Fruit fly (Drosophila melanogaster) whole organism, wandering third instar larva: ENCODE results near the gene CG13053.

Experiments
- Abd-B ChIP-seq: fragments of >200 bp; optimal IDR thresholded peaks from 2 replicates; lab custom pipeline; 2017; ENCODE audit warnings: missing biosample characterization, missing genetic modification characterization
- CrebA ChIP-seq: fragments of 200-800 bp; sonication (Bioruptor generic); optimal IDR thresholded peaks from 2 replicates; lab custom pipeline; 2016; ENCODE audit warnings: missing biosample characterization, mild to moderate bottlenecking, missing genetic modification characterization, borderline replicate concordance
- Dfd ChIP-seq: fragments of >200 bp; optimal IDR thresholded peaks from 2 replicates; lab custom pipeline; 2017; ENCODE audit warnings: missing biosample characterization, missing genetic modification characterization
- Dif ChIP-seq: fragments of 200-275, 200-300 bp; sonication (Bioruptor generic); optimal IDR thresholded peaks from 2 replicates; lab custom pipeline; 2018; ENCODE audit warnings: missing biosample characterization, missing genetic modification characterization; ENCODE audit not compliant: partially characterized antibody
- HLH106 ChIP-seq: fragments of 200-800 bp; optimal IDR thresholded peaks from 3 replicates; lab custom pipeline; 2019; ENCODE audit warnings: missing biosample characterization, mild to moderate bottlenecking, missing genetic modification characterization, moderate library complexity
- Hnf4 ChIP-seq: fragments of 200-800 bp; sonication (Bioruptor generic); optimal IDR thresholded peaks from 2 replicates; lab custom pipeline; 2016; ENCODE audit warnings: missing biosample characterization, mild to moderate bottlenecking, missing genetic modification characterization
- Hr78 ChIP-seq: fragments of >200 bp; optimal IDR thresholded peaks from 2 replicates; lab custom pipeline; 2017; ENCODE audit warnings: missing biosample characterization, missing genetic modification characterization
- Hr83 ChIP-seq: fragments of 200-300 bp; sonication (Bioruptor generic); optimal IDR thresholded peaks from 2 replicates; lab custom pipeline; 2016; ENCODE audit warnings: missing biosample characterization, mild to moderate bottlenecking, missing genetic modification characterization, moderate library complexity; ENCODE audit not compliant: poor library complexity, severe bottlenecking
- Jra ChIP-seq: sonication (Bioruptor generic); optimal IDR thresholded peaks from 2 replicates; lab custom pipeline; 2016; ENCODE audit warnings: missing biosample characterization, missing genetic modification characterization
- Myc ChIP-seq: fragments of >200 bp; optimal IDR thresholded peaks from 2 replicates; lab custom pipeline; 2017
- OdsH ChIP-seq: fragments of 200-800 bp; sonication (Bioruptor generic); optimal IDR thresholded peaks from 2 replicates; lab custom pipeline; 2016; ENCODE audit warnings: missing biosample characterization, mild to moderate bottlenecking, missing genetic modification characterization
- Rel ChIP-seq, 2 experiments: fragments of 200-800 bp; sonication (Bioruptor generic) in 1 of 2; optimal IDR thresholded peaks; 2 replicates in 1 of 2; 3 replicates in 1 of 2; lab custom pipeline; 2016 to 2019; ENCODE audit warnings: mild to moderate bottlenecking in 2 of 2, missing biosample characterization in 2 of 2, missing genetic modification characterization in 2 of 2, moderate library complexity in 1 of 2
- Sp1 ChIP-seq: fragments of 200-800 bp; sonication (Bioruptor generic); optimal IDR thresholded peaks from 3 replicates; lab custom pipeline; 2019; ENCODE audit warnings: missing biosample characterization, mild to moderate bottlenecking, missing genetic modification characterization, moderate library complexity
- Vsx2 ChIP-seq: fragments of 200-300, 225-300 bp; sonication (Bioruptor generic); optimal IDR thresholded peaks from 2 replicates; lab custom pipeline; 2018; ENCODE audit warnings: missing biosample characterization, missing genetic modification characterization; ENCODE audit not compliant: partially characterized antibody
- br ChIP-seq: fragments of 200-800 bp; sonication (Bioruptor generic); optimal IDR thresholded peaks from 2 replicates; lab custom pipeline; 2016; ENCODE audit warnings: missing biosample characterization, missing genetic modification characterization
- dl ChIP-seq, 2 experiments: fragments of 175-275, 200-275 bp in 1 of 2; fragments of 200-275 bp in 1 of 2; sonication (Bioruptor generic); optimal IDR thresholded peaks; lab custom pipeline; 2018; ENCODE audit warnings: mild to moderate bottlenecking in 2 of 2, missing biosample characterization in 2 of 2, missing genetic modification characterization in 2 of 2, moderate library complexity in 2 of 2; ENCODE audit not compliant: partially characterized antibody in 2 of 2, insufficient read depth in 1 of 2
- dmrt93B ChIP-seq: fragments of 200-800 bp; sonication (Bioruptor generic); optimal IDR thresholded peaks from 2 replicates; lab custom pipeline; 2018; ENCODE audit warnings: missing biosample characterization, mild to moderate bottlenecking, missing genetic modification characterization
- dsf ChIP-seq: sonication (Bioruptor generic); optimal IDR thresholded peaks from 2 replicates; lab custom pipeline; 2016; ENCODE audit warnings: missing biosample characterization, missing genetic modification characterization, borderline replicate concordance
- ey ChIP-seq: fragments of 200-800 bp; sonication (Bioruptor generic); optimal IDR thresholded peaks from 2 replicates; lab custom pipeline; 2016; ENCODE audit warnings: missing biosample characterization, missing genetic modification characterization
- foxo ChIP-seq, 2 experiments: fragments of 200-800 bp; sonication (Bioruptor generic); optimal IDR thresholded peaks; 2 replicates in 1 of 2; 3 replicates in 1 of 2; lab custom pipeline; 2016 to 2017; ENCODE audit warnings: missing biosample characterization in 2 of 2, missing genetic modification characterization in 2 of 2
- fru ChIP-seq: fragments of 200-800 bp; sonication (Bioruptor generic); optimal IDR thresholded peaks from 3 replicates; lab custom pipeline; 2016; ENCODE audit warnings: missing biosample characterization, mild to moderate bottlenecking, missing genetic modification characterization
- jim ChIP-seq: fragments of 175-275, 200-325 bp; sonication (Bioruptor generic); optimal IDR thresholded peaks from 2 replicates; lab custom pipeline; 2016; ENCODE audit warnings: missing biosample characterization, mild to moderate bottlenecking, missing genetic modification characterization
- lola ChIP-seq: fragments of >200 bp; optimal IDR thresholded peaks from 2 replicates; lab custom pipeline; 2017; ENCODE audit warnings: missing biosample characterization, missing genetic modification characterization
- pan ChIP-seq: fragments of >200 bp; optimal IDR thresholded peaks from 2 replicates; lab custom pipeline; 2017
- psq ChIP-seq: fragments of 200-800 bp; sonication (Bioruptor generic); optimal IDR thresholded peaks from 3 replicates; lab custom pipeline; 2017; ENCODE audit warnings: missing biosample characterization, mild to moderate bottlenecking, missing genetic modification characterization, moderate library complexity
- sv ChIP-seq: fragments of 200-800 bp; sonication (Bioruptor generic); optimal IDR thresholded peaks from 3 replicates; lab custom pipeline; 2016; ENCODE audit warnings: missing biosample characterization, missing genetic modification characterization
- tai ChIP-seq: sonication (Bioruptor generic); optimal IDR thresholded peaks from 2 replicates; lab custom pipeline; 2016; ENCODE audit warnings: missing biosample characterization, missing genetic modification characterization

The CG13053 gene

dm6 chr3L:16228659-16229205, 30.8 kb downstream of the CG13053 start, which contains the start of gene Tmx3 (continued):
- TF ChIP-seq Myc (lab: Kevin White, UChicago) (peak; percentile 25), Hnf4 (GFP tag; lab: Kevin White, UChicago) (peak; percentile 82)

DNA sequence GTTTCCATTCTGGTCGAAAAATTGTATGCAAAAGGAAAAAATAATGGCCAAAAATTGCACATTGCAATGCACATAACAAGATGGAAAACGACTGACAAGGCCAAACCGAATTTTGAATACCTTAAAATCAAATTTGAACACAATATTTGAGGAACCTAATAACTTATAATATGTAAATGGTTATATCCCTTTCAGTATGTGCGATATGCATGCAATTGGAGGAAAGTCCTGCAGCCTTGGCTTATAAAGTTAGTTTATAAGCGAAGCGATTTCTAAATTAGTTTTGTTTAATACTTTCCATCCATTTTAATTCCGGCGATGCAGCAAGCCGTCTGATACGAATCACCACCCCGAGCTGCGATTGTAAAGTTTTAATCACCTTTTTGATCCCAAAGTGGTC, 34.3 kb downstream of the CG13053 start:
- no peak for TF ChIP-seq psq (GFP tag; lab: Kevin White, UChicago)
- no peak for TF ChIP-seq CrebA
- TF ChIP-seq Rel (GFP tag; optimal IDR thresholded peaks at IDR 0.05; lab: Kevin White, UChicago) = no peak
- TF ChIP-seq Rel (tag; optimal IDR thresholded peaks at IDR 0.05; lab: Kevin White, UChicago) = no peak
- no peak for TF ChIP-seq Dfd
- TF ChIP-seq lola (GFP tag; lab: Kevin White, UChicago) = no peak
- no peak for TF ChIP-seq Abd-B (GFP tag; lab: Kevin White, UChicago)
- TF ChIP-seq HLH106 (tag; lab: Kevin White, UChicago) = no peak

DNA sequence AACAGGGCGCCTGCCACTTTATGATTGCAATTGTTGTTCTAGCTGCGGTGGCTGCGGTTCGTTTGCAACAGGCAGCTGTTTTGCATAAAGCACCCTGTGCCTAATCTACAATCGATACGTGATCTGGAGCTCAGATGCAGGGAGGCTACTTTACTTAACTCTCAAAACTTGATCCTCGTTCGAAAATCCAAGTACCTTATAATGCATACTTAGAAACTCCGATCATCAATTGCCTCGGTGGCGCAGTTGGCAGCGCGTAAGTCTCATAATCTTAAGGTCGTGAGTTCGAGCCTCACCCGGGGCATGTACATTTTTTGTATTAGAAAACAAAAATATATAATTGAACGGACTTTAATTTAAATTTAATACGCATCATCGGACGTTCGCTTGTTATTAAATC, 37.7 kb downstream of the CG13053 start:
- TF ChIP-seq lola (GFP tag; lab: Kevin White, UChicago) (no peak), fru (GFP tag; lab: Kevin White, UChicago) (no peak), Hr78 (GFP tag; lab: Kevin White, UChicago) (no peak), Sp1 (GFP tag; lab: Kevin White, UChicago) (no peak)
- TF ChIP-seq, all 38 proteins: peak for 0

dm6 chr3L:16221278-16221677, 38.2 kb downstream of the CG13053 start:
- TF ChIP-seq Sp1 (GFP tag; lab: Kevin White, UChicago) = no peak

DNA sequence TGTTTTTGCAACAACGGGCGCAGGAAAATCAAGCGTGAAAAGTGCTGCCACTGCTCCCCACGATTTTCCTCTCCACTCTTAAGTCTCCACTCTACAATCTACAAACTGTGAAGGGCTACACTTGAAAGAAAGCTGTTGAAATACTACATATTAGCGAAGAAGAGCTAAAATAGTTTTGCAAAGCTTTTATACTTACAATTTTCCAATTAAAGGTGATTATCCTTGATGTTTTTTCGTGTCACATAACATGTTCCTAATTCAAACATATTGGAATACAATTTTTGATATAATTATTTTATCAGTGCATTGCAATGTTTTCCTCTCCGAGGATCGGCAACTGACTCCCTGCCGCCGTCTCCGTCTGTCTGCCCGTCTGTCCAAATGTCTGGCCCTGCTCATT, 41.6 kb downstream of the CG13053 start:
- TF ChIP-seq fru (GFP tag; lab: Kevin White, UChicago) (peak; percentile 17), CrebA (no peak)

DNA sequence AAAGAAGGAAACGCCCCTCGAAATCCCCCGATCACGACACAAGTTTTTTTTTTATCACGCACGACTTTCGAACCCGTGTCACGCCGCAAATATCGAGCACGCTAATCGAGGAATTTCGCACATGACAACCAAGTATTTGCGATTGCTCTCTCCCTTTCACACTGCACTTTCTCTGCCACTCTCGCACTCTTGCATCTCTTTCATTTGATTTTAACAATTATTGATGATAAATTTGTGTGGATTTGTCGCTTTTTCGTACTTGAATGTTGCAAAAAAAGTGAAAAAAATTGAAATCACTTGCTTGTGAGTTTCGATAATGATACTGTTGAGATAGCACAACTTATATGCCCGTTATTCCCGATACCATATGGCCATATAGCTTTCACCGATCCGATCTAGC, 42.3 kb downstream of the CG13053 start, which contains the start of gene CG13073:
Gene CG13073 (minus strand): TSS at position 101 of the 400 bp plus-strand sequence.
- TF ChIP-seq pan (lab: Kevin White, UChicago) (no peak), lola (GFP tag; lab: Kevin White, UChicago) (no peak), Hr78 (GFP tag; lab: Kevin White, UChicago) (no peak), Jra (GFP tag; lab: Kevin White, UChicago) (no peak), dmrt93B (no peak), tai (no peak), OdsH (GFP tag; lab: Kevin White, UChicago) (no peak), Vsx2 (GFP tag; lab: Kevin White, UChicago) (no peak), Myc (lab: Kevin White, UChicago) (no peak)

DNA sequence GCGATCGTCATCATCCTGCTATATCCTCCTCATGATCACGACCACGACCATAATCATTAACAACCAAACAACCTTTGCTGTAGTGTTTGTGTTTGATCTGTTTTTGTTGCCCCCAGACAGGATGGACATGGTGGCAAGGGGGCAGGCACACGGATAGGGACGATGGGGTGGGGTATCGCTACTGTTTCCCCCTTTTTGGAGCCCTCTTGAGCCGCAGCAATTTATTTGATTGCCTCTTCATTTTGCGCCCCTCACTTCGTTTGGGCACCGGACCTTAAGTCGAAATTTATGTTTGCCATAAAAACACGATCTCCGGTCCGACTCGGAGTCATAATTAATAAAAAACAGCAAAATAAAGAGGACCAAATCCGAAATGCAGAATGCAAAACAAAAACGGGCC, 43.7 kb downstream of the CG13053 start:
- TF ChIP-seq dsf (GFP tag; lab: Kevin White, UChicago) = no peak
- peak; percentile 16 for TF ChIP-seq Rel (GFP tag; optimal IDR thresholded peaks at IDR 0.05; lab: Kevin White, UChicago)
- TF ChIP-seq Rel (tag; optimal IDR thresholded peaks at IDR 0.05; lab: Kevin White, UChicago) = no peak
- peak; percentile 53 for TF ChIP-seq psq (GFP tag; lab: Kevin White, UChicago)
- peak; percentile 39 for TF ChIP-seq fru (GFP tag; lab: Kevin White, UChicago)
- peak; percentile 4 for TF ChIP-seq Sp1 (GFP tag; lab: Kevin White, UChicago)
- no peak for TF ChIP-seq foxo (GFP tag; optimal IDR thresholded peaks at IDR 0.05; lab: Kevin White, UChicago)
- TF ChIP-seq br = peak; percentile 7

DNA sequence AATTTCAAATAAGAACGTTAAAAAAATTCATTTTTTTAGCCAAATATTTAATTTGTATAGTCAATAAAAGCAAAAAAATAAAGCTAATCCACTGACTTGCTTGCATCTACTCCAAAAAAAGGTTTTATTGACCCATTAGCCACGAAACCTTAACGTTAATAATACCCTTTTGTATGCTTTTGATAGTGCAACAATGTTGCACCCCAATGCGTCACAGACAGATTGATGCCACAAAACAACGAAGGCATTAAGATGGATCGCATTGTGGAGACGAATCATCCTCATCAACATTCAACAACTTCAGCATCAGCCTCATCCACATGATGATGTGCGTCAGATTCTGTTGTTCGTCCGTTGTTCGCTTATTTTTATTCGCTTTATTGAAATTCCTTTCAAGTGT, 44.1 kb downstream of the CG13053 start:
- TF ChIP-seq OdsH (GFP tag; lab: Kevin White, UChicago) (no peak), Hr78 (GFP tag; lab: Kevin White, UChicago) (no peak), Rel (GFP tag; optimal IDR thresholded peaks at IDR 0.05; lab: Kevin White, UChicago) (no peak), Rel (tag; optimal IDR thresholded peaks at IDR 0.05; lab: Kevin White, UChicago) (no peak), Vsx2 (GFP tag; lab: Kevin White, UChicago) (no peak), Dif (GFP tag; lab: Kevin White, UChicago) (no peak), ey (GFP tag; lab: Kevin White, UChicago) (no peak), jim (GFP tag; lab: Kevin White, UChicago) (no peak), sv (no peak), dl (GFP tag; optimal IDR thresholded peaks at IDR 0.05; lab: Kevin White, UChicago; ENCODE audit: insufficient read depth in 1 of 2, partially characterized antibody in 2 of 2) (no peak), Sp1 (GFP tag; lab: Kevin White, UChicago) (no peak), Dfd (no peak), Hr83 (GFP tag; lab: Kevin White, UChicago) (no peak), CrebA (no peak), foxo (GFP tag; optimal IDR thresholded peaks at IDR 0.05; lab: Kevin White, UChicago) (no peak)
